In the genomic region with DNA sequence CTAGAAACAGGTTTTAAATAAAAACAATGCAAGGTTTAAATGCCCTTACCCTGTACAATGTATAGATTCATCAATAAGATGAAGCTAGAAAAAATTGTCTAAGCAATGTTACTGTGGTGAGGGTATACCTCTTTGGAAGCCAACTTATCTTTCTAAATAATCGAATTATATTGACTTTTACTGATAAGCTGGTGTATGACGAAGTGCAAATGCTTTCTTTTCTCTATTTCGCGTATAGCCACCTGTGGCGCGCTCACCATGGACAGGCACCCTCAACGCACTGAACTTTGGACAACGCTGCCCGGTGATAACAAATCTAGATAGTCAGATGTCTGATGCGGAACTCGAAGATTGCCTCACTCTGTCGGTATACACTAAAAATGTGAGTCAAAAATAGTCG, we compare ENCODE assay signal across 1 fruit fly cellular context.
A peak's percentile ranks its signal among the peaks of the same experiment; 100 is the strongest.
TF ChIP-seq lines count a peak whose summit lies in the region.

No protein-coding gene starts in this region.

TF ChIP-seq in whole organism, embryonic, 481 proteins besides CTCF, POLR2A, EP300 and RAD21 (continued from another document and continues in another):
- TF ChIP-seq Aef1 (GFP tag; IDR thresholded peaks at IDR 0.05; lab: Robert Waterston, UW), result no peak
- TF ChIP-seq ro (GFP tag; IDR thresholded peaks at IDR 0.05; lab: Robert Waterston, UW), result no peak
- no peak for TF ChIP-seq Oaz (GFP tag; IDR thresholded peaks at IDR 0.05; lab: Robert Waterston, UW)
- TF ChIP-seq hbn (GFP tag; IDR thresholded peaks at IDR 0.05; lab: Robert Waterston, UW; ENCODE audit: partially characterized antibody), result no peak
- no peak for TF ChIP-seq Sin3A (optimal IDR thresholded peaks at IDR 0.05; lab: Kevin White, UChicago)
- no peak for TF ChIP-seq CG10565 (GFP tag; optimal IDR thresholded peaks at IDR 0.05; lab: Kevin White, UChicago)
- TF ChIP-seq CG5180 (GFP tag; optimal IDR thresholded peaks at IDR 0.05; lab: Kevin White, UChicago), result no peak
- no peak for TF ChIP-seq hth (optimal IDR thresholded peaks at IDR 0.05; lab: Kevin White, UChicago)
- no peak for TF ChIP-seq bsh (GFP tag; optimal IDR thresholded peaks at IDR 0.05; lab: Kevin White, UChicago)
- TF ChIP-seq YL-1 (GFP tag; optimal IDR thresholded peaks at IDR 0.05; lab: Kevin White, UChicago), result no peak
- no peak for TF ChIP-seq Nf-YC (tag; optimal IDR thresholded peaks at IDR 0.05; lab: Kevin White, UChicago)
- no peak for TF ChIP-seq pzg (GFP tag; optimal IDR thresholded peaks at IDR 0.05; lab: Kevin White, UChicago)
- no peak for TF ChIP-seq bab2 (GFP tag; optimal IDR thresholded peaks at IDR 0.05; lab: Kevin White, UChicago)
- TF ChIP-seq tll (GFP tag; optimal IDR thresholded peaks at IDR 0.05; lab: Kevin White, UChicago), result no peak
- peak; percentile 29 for TF ChIP-seq cwo (GFP tag; optimal IDR thresholded peaks at IDR 0.05; lab: Kevin White, UChicago)
- no peak for TF ChIP-seq Chrac-16 (GFP tag; optimal IDR thresholded peaks at IDR 0.05; lab: Kevin White, UChicago)
- no peak for TF ChIP-seq sc (optimal IDR thresholded peaks at IDR 0.05; lab: Kevin White, UChicago)
- TF ChIP-seq sc (GFP tag; optimal IDR thresholded peaks at IDR 0.05; lab: Kevin White, UChicago), result no peak
- peak; percentile 34 for TF ChIP-seq CG18599 (GFP tag; optimal IDR thresholded peaks at IDR 0.05; lab: Kevin White, UChicago)
- TF ChIP-seq CG8290 (GFP tag; optimal IDR thresholded peaks at IDR 0.05; lab: Kevin White, UChicago), result no peak
- TF ChIP-seq CG8290 (tag; optimal IDR thresholded peaks at IDR 0.05; lab: Kevin White, UChicago), result peak in 1 of 2 experiments; percentile 11
- TF ChIP-seq TFAM (GFP tag; optimal IDR thresholded peaks at IDR 0.05; lab: Kevin White, UChicago), result no peak
- TF ChIP-seq psq (GFP tag; optimal IDR thresholded peaks at IDR 0.05; lab: Kevin White, UChicago), result no peak
- no peak for TF ChIP-seq CG12744 (GFP tag; optimal IDR thresholded peaks at IDR 0.05; lab: Kevin White, UChicago)
- TF ChIP-seq CG13424 (tag; optimal IDR thresholded peaks at IDR 0.05; lab: Kevin White, UChicago), result no peak
- TF ChIP-seq Sox100B (GFP tag; optimal IDR thresholded peaks at IDR 0.05; lab: Kevin White, UChicago), result no peak
- TF ChIP-seq ssp (GFP tag; IDR thresholded peaks at IDR 0.05; lab: Robert Waterston, UW), result no peak
- TF ChIP-seq CG18476 (GFP tag; optimal IDR thresholded peaks at IDR 0.05; lab: Kevin White, UChicago), result no peak
- no peak for TF ChIP-seq Ets97D (GFP tag; optimal IDR thresholded peaks at IDR 0.05; lab: Kevin White, UChicago)
- no peak for TF ChIP-seq jing (GFP tag; optimal IDR thresholded peaks at IDR 0.05; lab: Kevin White, UChicago)
- no peak for TF ChIP-seq CG12155 (GFP tag; optimal IDR thresholded peaks at IDR 0.05; lab: Kevin White, UChicago)
- TF ChIP-seq CG12769 (tag; optimal IDR thresholded peaks at IDR 0.05; lab: Kevin White, UChicago), result peak; percentile 15
- TF ChIP-seq CG16779 (GFP tag; IDR thresholded peaks at IDR 0.05; lab: Robert Waterston, UW), result no peak
- TF ChIP-seq CG7271 (tag; optimal IDR thresholded peaks at IDR 0.05; lab: Kevin White, UChicago), result no peak
- TF ChIP-seq esg (GFP tag; conservative IDR thresholded peaks at IDR 0.05; lab: Robert Waterston, UW), result no peak
- TF ChIP-seq CG8944 (GFP tag; optimal IDR thresholded peaks at IDR 0.05; lab: Kevin White, UChicago), result no peak
- no peak for TF ChIP-seq Side (GFP tag; optimal IDR thresholded peaks at IDR 0.05; lab: Kevin White, UChicago)
- TF ChIP-seq bbx (GFP tag; IDR thresholded peaks at IDR 0.05; lab: Robert Waterston, UW; ENCODE audit: partially characterized antibody), result no peak
- no peak for TF ChIP-seq Six4 (GFP tag; optimal IDR thresholded peaks at IDR 0.05; lab: Kevin White, UChicago)
- peak in 1 of 2 experiments; percentile 12 for TF ChIP-seq Eip74EF (GFP tag; optimal IDR thresholded peaks at IDR 0.05; lab: Kevin White, UChicago)
- no peak for TF ChIP-seq Nf-YB (GFP tag; optimal IDR thresholded peaks at IDR 0.05; lab: Kevin White, UChicago)
- TF ChIP-seq rib (GFP tag; IDR thresholded peaks at IDR 0.05; lab: Robert Waterston, UW), result no peak
- TF ChIP-seq Meics (GFP tag; optimal IDR thresholded peaks at IDR 0.05; lab: Kevin White, UChicago), result no peak
- no peak for TF ChIP-seq ftz-f1 (GFP tag; optimal IDR thresholded peaks at IDR 0.05; lab: Kevin White, UChicago)
- no peak for TF ChIP-seq sens-2 (GFP tag; IDR thresholded peaks at IDR 0.05; lab: Robert Waterston, UW)
- TF ChIP-seq CG1233 (GFP tag; optimal IDR thresholded peaks at IDR 0.05; lab: Kevin White, UChicago), result no peak
- TF ChIP-seq Ravus (GFP tag; IDR thresholded peaks at IDR 0.05; lab: Robert Waterston, UW), result no peak; the same call in 1 of the 2 replicates
- TF ChIP-seq slou (GFP tag; optimal IDR thresholded peaks at IDR 0.05; lab: Kevin White, UChicago), result no peak
- peak; percentile 38; the same call in 1 of the 2 replicates for TF ChIP-seq lmd (GFP tag; IDR thresholded peaks at IDR 0.05; lab: Robert Waterston, UW)
- no peak for TF ChIP-seq Hey (tag; optimal IDR thresholded peaks at IDR 0.05; lab: Kevin White, UChicago)
- TF ChIP-seq CG8765 (GFP tag; IDR thresholded peaks at IDR 0.05; lab: Robert Waterston, UW), result no peak
- TF ChIP-seq CG2129 (GFP tag; IDR thresholded peaks at IDR 0.05; lab: Robert Waterston, UW; ENCODE audit: partially characterized antibody), result no peak
- no peak for TF ChIP-seq Nf-YA (GFP tag; IDR thresholded peaks at IDR 0.05; lab: Robert Waterston, UW)
- TF ChIP-seq Mrtf (GFP tag; IDR thresholded peaks at IDR 0.05; lab: Robert Waterston, UW), result no peak
- TF ChIP-seq CG7745 (tag; optimal IDR thresholded peaks at IDR 0.05; lab: Kevin White, UChicago), result no peak
- no peak for TF ChIP-seq CG1832 (GFP tag; optimal IDR thresholded peaks at IDR 0.05; lab: Kevin White, UChicago)
- no peak for TF ChIP-seq nerfin-1 (tag; optimal IDR thresholded peaks at IDR 0.05; lab: Kevin White, UChicago)
- no peak for TF ChIP-seq onecut (GFP tag; IDR thresholded peaks at IDR 0.05; lab: Robert Waterston, UW)
- TF ChIP-seq CG11456 (GFP tag; IDR thresholded peaks at IDR 0.05; lab: Robert Waterston, UW), result no peak
- no peak for TF ChIP-seq odd (GFP tag; optimal IDR thresholded peaks at IDR 0.05; lab: Kevin White, UChicago)
- no peak for TF ChIP-seq CG9876 (GFP tag; optimal IDR thresholded peaks at IDR 0.05; lab: Kevin White, UChicago)
- TF ChIP-seq trh (GFP tag; optimal IDR thresholded peaks at IDR 0.05; lab: Kevin White, UChicago), result no peak
- no peak for TF ChIP-seq schlank (tag; optimal IDR thresholded peaks at IDR 0.05; lab: Kevin White, UChicago)
- TF ChIP-seq CG32532 (GFP tag; IDR thresholded peaks at IDR 0.05; lab: Robert Waterston, UW), result peak; percentile 50; the same call in 1 of the 2 replicates
- no peak for TF ChIP-seq sqz (GFP tag; optimal IDR thresholded peaks at IDR 0.05; lab: Kevin White, UChicago)
- no peak for TF ChIP-seq Adf1 (GFP tag; IDR thresholded peaks at IDR 0.05; lab: Robert Waterston, UW)
- TF ChIP-seq eve (GFP tag; optimal IDR thresholded peaks at IDR 0.05; lab: Kevin White, UChicago), result no peak
- no peak for TF ChIP-seq fu2 (GFP tag; optimal IDR thresholded peaks at IDR 0.05; lab: Kevin White, UChicago)
- TF ChIP-seq H2.0 (GFP tag; IDR thresholded peaks at IDR 0.05; lab: Robert Waterston, UW), result no peak
- TF ChIP-seq gsb-n (tag; optimal IDR thresholded peaks at IDR 0.05; lab: Kevin White, UChicago), result no peak
- no peak for TF ChIP-seq CG5245 (GFP tag; optimal IDR thresholded peaks at IDR 0.05; lab: Kevin White, UChicago)
- TF ChIP-seq dpn (GFP tag; optimal IDR thresholded peaks at IDR 0.05; lab: Kevin White, UChicago), result no peak
- TF ChIP-seq CG16813 (GFP tag; IDR thresholded peaks at IDR 0.05; lab: Robert Waterston, UW; ENCODE audit: partially characterized antibody), result no peak
- no peak for TF ChIP-seq mam (GFP tag; optimal IDR thresholded peaks at IDR 0.05; lab: Kevin White, UChicago)
- TF ChIP-seq da (GFP tag; optimal IDR thresholded peaks at IDR 0.05; lab: Kevin White, UChicago), result no peak
- TF ChIP-seq Doc3 (GFP tag; IDR thresholded peaks at IDR 0.05; lab: Robert Waterston, UW; ENCODE audit: partially characterized antibody), result no peak
- TF ChIP-seq Gug (GFP tag; IDR thresholded peaks at IDR 0.05; lab: Robert Waterston, UW), result no peak
- TF ChIP-seq fd64A (GFP tag; optimal IDR thresholded peaks at IDR 0.05; lab: Kevin White, UChicago), result no peak
- no peak for TF ChIP-seq CG32772 (GFP tag; IDR thresholded peaks at IDR 0.05; lab: Robert Waterston, UW)
- TF ChIP-seq scrt (GFP tag; optimal IDR thresholded peaks at IDR 0.05; lab: Kevin White, UChicago), result no peak
- TF ChIP-seq jigr1 (GFP tag; IDR thresholded peaks at IDR 0.05; lab: Robert Waterston, UW), result no peak
- no peak for TF ChIP-seq CG2875 (GFP tag; optimal IDR thresholded peaks at IDR 0.05; lab: Kevin White, UChicago)
- no peak for TF ChIP-seq PHDP (tag; optimal IDR thresholded peaks at IDR 0.05; lab: Kevin White, UChicago)
- no peak for TF ChIP-seq fru (optimal IDR thresholded peaks at IDR 0.05; lab: Kevin White, UChicago)
- TF ChIP-seq CG4328 (GFP tag; optimal IDR thresholded peaks at IDR 0.05; lab: Kevin White, UChicago), result no peak
- TF ChIP-seq bowl (GFP tag; IDR thresholded peaks at IDR 0.05; lab: Robert Waterston, UW), result no peak
- no peak for TF ChIP-seq GATAe (GFP tag; conservative IDR thresholded peaks at IDR 0.05; lab: Robert Waterston, UW)
- TF ChIP-seq sug (tag; optimal IDR thresholded peaks at IDR 0.05; lab: Kevin White, UChicago), result peak; percentile 61
- TF ChIP-seq CG15073 (GFP tag; optimal IDR thresholded peaks at IDR 0.05; lab: Kevin White, UChicago), result no peak
- TF ChIP-seq salm (tag; optimal IDR thresholded peaks at IDR 0.05; lab: Kevin White, UChicago), result no peak
- TF ChIP-seq ken (GFP tag; IDR thresholded peaks at IDR 0.05; lab: Robert Waterston, UW), result no peak
- no peak for TF ChIP-seq ems (GFP tag; optimal IDR thresholded peaks at IDR 0.05; lab: Kevin White, UChicago)
- TF ChIP-seq CG17912 (GFP tag; optimal IDR thresholded peaks at IDR 0.05; lab: Kevin White, UChicago), result no peak
- TF ChIP-seq Ada2b (GFP tag; IDR thresholded peaks at IDR 0.05; lab: Robert Waterston, UW), result 0 out of 2 replicates have a peak, but pooled peaks have one; percentile 14
- no peak for TF ChIP-seq CG6813 (GFP tag; optimal IDR thresholded peaks at IDR 0.05; lab: Kevin White, UChicago)
- peak; percentile 25 for TF ChIP-seq CG34376 (GFP tag; optimal IDR thresholded peaks at IDR 0.05; lab: Kevin White, UChicago)
- TF ChIP-seq pb (GFP tag; optimal IDR thresholded peaks at IDR 0.05; lab: Kevin White, UChicago), result no peak
- no peak for TF ChIP-seq HLH4C (GFP tag; IDR thresholded peaks at IDR 0.05; lab: Robert Waterston, UW; ENCODE audit: partially characterized antibody)
- no peak for TF ChIP-seq CG13296 (GFP tag; optimal IDR thresholded peaks at IDR 0.05; lab: Kevin White, UChicago)
- no peak for TF ChIP-seq CG9932 (GFP tag; IDR thresholded peaks at IDR 0.05; lab: Robert Waterston, UW)
- TF ChIP-seq danr (GFP tag; IDR thresholded peaks at IDR 0.05; lab: Robert Waterston, UW), result no peak
- no peak for TF ChIP-seq dm (GFP tag; optimal IDR thresholded peaks at IDR 0.05; lab: Kevin White, UChicago)
- no peak for TF ChIP-seq pita (GFP tag; optimal IDR thresholded peaks at IDR 0.05; lab: Kevin White, UChicago)
- no peak for TF ChIP-seq wek (GFP tag; optimal IDR thresholded peaks at IDR 0.05; lab: Kevin White, UChicago)
- TF ChIP-seq CG14050 (GFP tag; IDR thresholded peaks at IDR 0.05; lab: Robert Waterston, UW), result no peak
- no peak for TF ChIP-seq CG7372 (GFP tag; IDR thresholded peaks at IDR 0.05; lab: Robert Waterston, UW)
- TF ChIP-seq CG7987 (GFP tag; optimal IDR thresholded peaks at IDR 0.05; lab: Kevin White, UChicago), result no peak
- TF ChIP-seq CG3065 (GFP tag; optimal IDR thresholded peaks at IDR 0.05; lab: Kevin White, UChicago), result no peak
- TF ChIP-seq CG11504 (tag; optimal IDR thresholded peaks at IDR 0.05; lab: Kevin White, UChicago), result peak; percentile 32
- TF ChIP-seq ham (GFP tag; IDR thresholded peaks at IDR 0.05; lab: Robert Waterston, UW), result no peak
- TF ChIP-seq C15 (GFP tag; IDR thresholded peaks at IDR 0.05; lab: Robert Waterston, UW), result no peak
- TF ChIP-seq CG15696 (tag; optimal IDR thresholded peaks at IDR 0.05; lab: Kevin White, UChicago), result no peak
- no peak for TF ChIP-seq h (optimal IDR thresholded peaks at IDR 0.05; lab: Kevin White, UChicago)
- no peak for TF ChIP-seq NC2α (GFP tag; optimal IDR thresholded peaks at IDR 0.05; lab: Kevin White, UChicago)
- TF ChIP-seq fd102C (GFP tag; optimal IDR thresholded peaks at IDR 0.05; lab: Kevin White, UChicago), result no peak
- no peak for TF ChIP-seq Vsx1 (GFP tag; optimal IDR thresholded peaks at IDR 0.05; lab: Kevin White, UChicago)
- TF ChIP-seq lilli (GFP tag; optimal IDR thresholded peaks at IDR 0.05; lab: Kevin White, UChicago), result peak; percentile 25
- TF ChIP-seq insv (GFP tag; optimal IDR thresholded peaks at IDR 0.05; lab: Kevin White, UChicago), result no peak
- TF ChIP-seq CG17361 (GFP tag; IDR thresholded peaks at IDR 0.05; lab: Robert Waterston, UW), result no peak
- no peak for TF ChIP-seq cad (GFP tag; optimal IDR thresholded peaks at IDR 0.05; lab: Kevin White, UChicago)
- TF ChIP-seq Sry-β (GFP tag; optimal IDR thresholded peaks at IDR 0.05; lab: Kevin White, UChicago), result no peak
- peak; percentile 11 for TF ChIP-seq Ets65A (GFP tag; lab: Kevin White, UChicago)
- TF ChIP-seq Dll (GFP tag; IDR thresholded peaks at IDR 0.05; lab: Robert Waterston, UW; ENCODE audit: partially characterized antibody), result no peak
- TF ChIP-seq CG11695 (GFP tag; IDR thresholded peaks at IDR 0.05; lab: Robert Waterston, UW), result peak; percentile 46; the same call in 1 of the 3 replicates
- TF ChIP-seq B-H2 (GFP tag; optimal IDR thresholded peaks at IDR 0.05; lab: Kevin White, UChicago), result no peak
- TF ChIP-seq CG2120 (GFP tag; optimal IDR thresholded peaks at IDR 0.05; lab: Kevin White, UChicago), result peak; percentile 5
- no peak for TF ChIP-seq p53 (GFP tag; optimal IDR thresholded peaks at IDR 0.05; lab: Kevin White, UChicago)
- TF ChIP-seq aop (GFP tag; IDR thresholded peaks at IDR 0.05; lab: Robert Waterston, UW), result no peak
- no peak for TF ChIP-seq dimm (GFP tag; IDR thresholded peaks at IDR 0.05; lab: Robert Waterston, UW)
- peak; percentile 13 for TF ChIP-seq HmgZ (tag; optimal IDR thresholded peaks at IDR 0.05; lab: Kevin White, UChicago)
- no peak for TF ChIP-seq sisA (GFP tag; IDR thresholded peaks at IDR 0.05; lab: Robert Waterston, UW)
- TF ChIP-seq ase (GFP tag; IDR thresholded peaks at IDR 0.05; lab: Robert Waterston, UW), result no peak
- no peak for TF ChIP-seq Stat92E (GFP tag; optimal IDR thresholded peaks at IDR 0.05; lab: Kevin White, UChicago)
- TF ChIP-seq Lpt (GFP tag; optimal IDR thresholded peaks at IDR 0.05; lab: Kevin White, UChicago), result no peak
- TF ChIP-seq CG1024 (GFP tag; IDR thresholded peaks at IDR 0.05; lab: Robert Waterston, UW), result no peak
